Worm (Caenorhabditis elegans) whole organism, L4 larva: ENCODE results near the gene emb-9.
A peak's percentile ranks its signal among the peaks of the same experiment; 100 is the strongest.

Source experiments
- ceh-28 ChIP-seq: fragments of 150-350 bp; optimal IDR thresholded peaks from 2 replicates; lab custom pipeline; 2014; ENCODE audit warnings: missing biosample characterization, missing genetic modification reagents, missing genetic modification characterization
- ceh-82 ChIP-seq: sonication (generic microtip); optimal IDR thresholded peaks from 2 replicates; lab custom pipeline; 2017; ENCODE audit warnings: missing biosample characterization, missing genetic modification characterization
- daf-12 ChIP-seq: fragments of 150-350 bp; optimal IDR thresholded peaks from 2 replicates; lab custom pipeline; 2014; ENCODE audit warnings: missing biosample characterization, missing genetic modification reagents, missing genetic modification characterization
- dmd-9 ChIP-seq: fragments of 200-800 bp; sonication (Bioruptor generic); IDR thresholded peaks from 2 replicates; pipeline ENCODE4 v1.3.6; 2022; ENCODE audit warnings: missing genetic modification reagents, missing genetic modification characterization, missing compliant biosample characterization
- egl-27 ChIP-seq: sonication (generic microtip); optimal IDR thresholded peaks from 3 replicates; lab custom pipeline; 2017; ENCODE audit warnings: missing biosample characterization, missing genetic modification reagents, missing genetic modification characterization
- lsy-2 ChIP-seq, 2 experiments: fragments of 150-350 bp in 1 of 2; sonication (generic microtip) in 1 of 2; optimal IDR thresholded peaks; 2 replicates each; lab custom pipeline; 2014 to 2017; ENCODE audit warnings: missing biosample characterization in 2 of 2, missing genetic modification characterization in 2 of 2
- mdl-1 ChIP-seq, 2 experiments: fragments of 150-350 bp in 1 of 2; sonication (generic microtip) in 1 of 2; optimal IDR thresholded peaks; 2 replicates each; lab custom pipeline; 2014 to 2017; ENCODE audit warnings: missing biosample characterization in 2 of 2, missing genetic modification characterization in 2 of 2
- mxl-2 ChIP-seq: fragments of 200-800 bp; sonication (Bioruptor generic); conservative IDR thresholded peaks from 2 replicates; pipeline ENCODE4 v1.3.6; 2022; ENCODE audit warnings: missing genetic modification reagents, missing genetic modification characterization, missing compliant biosample characterization
- nhr-10 ChIP-seq: fragments of 150-350 bp; optimal IDR thresholded peaks from 2 replicates; lab custom pipeline; 2014; ENCODE audit warnings: missing biosample characterization, missing genetic modification characterization
- nhr-11 ChIP-seq: fragments of 150-350 bp; optimal IDR thresholded peaks from 2 replicates; lab custom pipeline; 2014; ENCODE audit warnings: missing biosample characterization, missing genetic modification characterization
- pha-4 ChIP-seq, 2 experiments: fragments of 150-350 bp in 1 of 2; fragments of 200-800 bp in 1 of 2; sonication (Bioruptor generic) in 1 of 2; IDR thresholded peaks in 1 of 2; optimal IDR thresholded peaks in 1 of 2; 2 replicates each; pipeline versions ENCODE4 v1.3.6 to Lab custom; 2014 to 2022; ENCODE audit warnings: missing genetic modification characterization in 2 of 2, missing genetic modification reagents in 2 of 2, missing biosample characterization in 1 of 2, missing compliant biosample characterization in 1 of 2
- skn-1 ChIP-seq: fragments of 150-350 bp; optimal IDR thresholded peaks from 2 replicates; lab custom pipeline; 2014; ENCODE audit warnings: missing biosample characterization, missing genetic modification characterization
- zag-1 ChIP-seq: fragments of 150-350 bp; optimal IDR thresholded peaks from 2 replicates; lab custom pipeline; 2014; ENCODE audit warnings: missing biosample characterization, missing genetic modification characterization

DNA sequence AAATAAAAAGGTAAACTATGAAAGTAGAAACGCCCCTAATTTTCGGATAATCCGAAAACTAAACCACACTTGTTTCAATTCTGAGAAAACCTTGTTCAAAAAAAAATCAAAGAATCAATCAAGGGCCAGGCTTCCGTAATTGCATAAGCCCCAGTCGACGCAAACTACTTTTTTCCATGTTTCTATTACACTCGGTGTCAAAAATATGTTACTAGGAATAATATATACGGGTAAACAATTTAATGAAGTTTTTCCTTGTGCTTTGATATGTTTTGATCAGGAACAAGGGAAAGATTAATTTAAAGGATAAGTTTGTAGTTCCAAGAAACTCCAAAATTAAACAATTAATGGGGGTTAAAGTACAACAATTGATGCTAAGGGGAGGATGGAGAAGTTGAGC, 34.4 kb downstream of the emb-9 start:
- no peak for TF ChIP-seq zag-1 (tag; lab: Kevin White, UChicago)
- TF ChIP-seq dmd-9: no peak
- TF ChIP-seq pha-4 (GFP tag; IDR thresholded peaks at IDR 0.05; lab: Robert Waterston, UW): no peak
- no peak for TF ChIP-seq pha-4 (tag; optimal IDR thresholded peaks at IDR 0.05; lab: Kevin White, UChicago)
- TF ChIP-seq ceh-28 (tag; lab: Kevin White, UChicago): no peak
- TF ChIP-seq nhr-10: no peak
- no peak for TF ChIP-seq egl-27 (tag; lab: Kevin White, UChicago)
- TF ChIP-seq mxl-2: no peak
- no peak for TF ChIP-seq ceh-82 (tag; lab: Kevin White, UChicago)
- TF ChIP-seq mdl-1 (tag; optimal IDR thresholded peaks at IDR 0.05; lab: Kevin White, UChicago): no peak
- TF ChIP-seq nhr-11 (tag; lab: Kevin White, UChicago): peak; percentile 34
- no peak for TF ChIP-seq daf-12 (tag; lab: Kevin White, UChicago)
- TF ChIP-seq lsy-2 (tag; optimal IDR thresholded peaks at IDR 0.05; lab: Kevin White, UChicago): no peak
- TF ChIP-seq skn-1: no peak
